Worm (Caenorhabditis elegans) whole organism, young adult: Measurements from ENCODE around the gene lgc-8.

Source experiments
- F22D6.2 ChIP-seq: sonication (generic microtip); optimal IDR thresholded peaks from 2 replicates; lab custom pipeline; 2016; ENCODE audit warnings: mild to moderate bottlenecking, missing genetic modification characterization, missing compliant biosample characterization
- ama-1 ChIP-seq, 3 experiments: fragments of 150-350 bp in 1 of 3; sonication (generic microtip) in 2 of 3; optimal IDR thresholded peaks; 2 replicates each; lab custom pipeline; 2014 to 2018; ENCODE audit warnings: missing biosample characterization in 2 of 3, missing genetic modification characterization in 2 of 3, missing genetic modification reagents in 2 of 3
- lir-1 ChIP-seq: fragments of 200-800 bp; sonication (Bioruptor generic); conservative IDR thresholded peaks from 2 replicates; pipeline ENCODE4 v1.3.6; 2022; ENCODE audit warnings: missing genetic modification reagents, missing genetic modification characterization, missing compliant biosample characterization
- mcd-1 ChIP-seq: fragments of 200-800 bp; sonication (Bioruptor generic); IDR thresholded peaks from 2 replicates; pipeline ENCODE4 v1.3.6; 2022; ENCODE audit warnings: missing genetic modification reagents, missing genetic modification characterization, missing compliant biosample characterization
- snpc-4 ChIP-seq, 5 experiments: fragments of 150-350 bp in 1 of 5; sonication (generic microtip) in 4 of 5; optimal IDR thresholded peaks; 2 replicates each; lab custom pipeline; 2014 to 2018; ENCODE audit warnings: missing genetic modification characterization in 5 of 5, missing biosample characterization in 3 of 5, antibody characterized with exemption in 2 of 5, mild to moderate bottlenecking in 2 of 5, missing compliant biosample characterization in 2 of 5, missing genotype in 2 of 5, moderate library complexity in 2 of 5, missing genetic modification reagents in 1 of 5
- tlf-1 ChIP-seq: fragments of 200-800 bp; sonication (Bioruptor generic); optimal IDR thresholded peaks from 2 replicates; lab custom pipeline; 2018; ENCODE audit warnings: mild to moderate bottlenecking, missing genetic modification characterization, missing compliant biosample characterization
- unc-130 ChIP-seq: sonication (generic microtip); optimal IDR thresholded peaks from 2 replicates; lab custom pipeline; 2016; ENCODE audit warnings: missing genetic modification reagents, missing genetic modification characterization, missing compliant biosample characterization

- TF ChIP-seq tlf-1 (GFP tag; lab: Kevin White, UChicago) (no peak), lir-1 (GFP tag; lab: Robert Waterston, UW) (no peak), F22D6.2 (tag; lab: Kevin White, UChicago) (no peak), mcd-1 (GFP tag; lab: Robert Waterston, UW) (no peak), ama-1 (optimal IDR thresholded peaks at IDR 0.05; lab: Kevin White, UChicago) (no peak), ama-1 (GFP tag; optimal IDR thresholded peaks at IDR 0.05; lab: Kevin White, UChicago) (no peak), unc-130 (GFP tag; lab: Kevin White, UChicago) (no peak), snpc-4 (GFP tag; optimal IDR thresholded peaks at IDR 0.05; lab: Kevin White, UChicago) (no peak), snpc-4 (tag; optimal IDR thresholded peaks at IDR 0.05; lab: Kevin White, UChicago) (no peak)
Observed at ce11 chrIV:14729272-14729671, 13.7 kb downstream of the lgc-8 start.
